Worm (Caenorhabditis elegans): ENCODE measurements around the gene mec-14.

- TF ChIP-seq sdz-12 (GFP tag; optimal IDR thresholded peaks at IDR 0.05) (no peak), ztf-11 (tag; optimal IDR thresholded peaks at IDR 0.05) (no peak), lsy-2 (tag; optimal IDR thresholded peaks at IDR 0.05) (peak; percentile 98 to 100), T20F7.1 (GFP tag; optimal IDR thresholded peaks at IDR 0.05) (peak; percentile 87), nhr-28 (tag; optimal IDR thresholded peaks at IDR 0.05) (peak; percentile 88), F49E8.2 (tag; optimal IDR thresholded peaks at IDR 0.05; ENCODE audit: borderline replicate concordance) (no peak), zfp-3 (GFP tag; conservative IDR thresholded peaks at IDR 0.05) (peak; percentile 66; the same call in 1 of the 2 replicates), nhr-77 (tag; optimal IDR thresholded peaks at IDR 0.05) (peak; percentile 95), fos-1 (tag; optimal IDR thresholded peaks at IDR 0.05) (no peak), ceh-28 (tag; optimal IDR thresholded peaks at IDR 0.05) (no peak), dve-1 (tag; optimal IDR thresholded peaks at IDR 0.05; ENCODE audit: insufficient read depth) (peak; percentile 86)
These were observed 15.2 kb upstream of the mec-14 start, which contains the start of gene rpl-6 for ce11 chrIII:7207903-7208497.

All from whole organism, L4 larva.